Worm (Caenorhabditis elegans): ENCODE data around the gene B0410.3.

DNA sequence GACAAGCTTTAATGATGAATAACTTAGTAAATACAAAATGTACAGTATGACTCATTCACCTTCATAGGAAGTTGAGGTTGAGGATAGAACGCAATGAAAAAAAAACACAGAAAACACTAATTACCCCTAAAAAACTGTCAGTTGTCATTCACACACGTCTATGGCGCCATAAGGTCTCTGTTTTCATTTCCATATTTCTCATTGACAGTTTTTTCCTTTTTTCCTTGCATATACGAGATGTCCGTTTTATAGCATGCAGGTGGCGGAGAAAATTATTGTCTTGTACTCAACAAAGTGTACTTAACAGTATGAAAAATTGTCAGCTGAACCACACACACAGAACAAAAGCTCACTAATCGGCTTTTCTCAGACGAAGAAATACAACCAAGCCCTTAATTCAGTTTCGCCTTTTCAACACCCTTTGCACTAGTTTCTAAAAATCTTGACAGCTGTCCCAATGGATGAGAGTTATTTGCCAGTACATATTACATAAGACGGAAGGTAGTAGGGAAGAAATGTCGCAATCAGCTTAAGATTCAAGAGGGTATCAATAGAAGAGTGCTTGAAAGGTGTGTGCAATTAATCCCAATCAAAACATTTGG is 31.4 kb upstream of the B0410.3 start:
- TF ChIP-seq B0310.2 (tag; optimal IDR thresholded peaks at IDR 0.05): no peak
- no peak for TF ChIP-seq ama-1 (optimal IDR thresholded peaks at IDR 0.05)
- TF ChIP-seq flt-1 (GFP tag; IDR thresholded peaks at IDR 0.05): no peak
- no peak for TF ChIP-seq hnd-1 (tag; optimal IDR thresholded peaks at IDR 0.05)
- no peak for TF ChIP-seq hmg-4 (GFP tag; optimal IDR thresholded peaks at IDR 0.05)
- no peak for TF ChIP-seq pes-1 (GFP tag; IDR thresholded peaks at IDR 0.05)
- no peak for TF ChIP-seq scrt-1 (GFP tag; IDR thresholded peaks at IDR 0.05)

All from whole organism, early embryonic.